Fruit fly (Drosophila melanogaster) whole organism, prepupa: ENCODE measurements around the gene polybromo.

Experiments used
- Blimp-1 ChIP-seq: fragments of 200-800 bp; sonication (Bioruptor generic); optimal IDR thresholded peaks from 3 replicates; lab custom pipeline; 2017; ENCODE audit warnings: missing biosample characterization, missing genetic modification characterization, mild to moderate bottlenecking, moderate library complexity, missing genetic modification reagents
- CG10631 ChIP-seq: fragments of 200-800 bp; sonication (Bioruptor generic); optimal IDR thresholded peaks from 2 replicates; lab custom pipeline; 2016; ENCODE audit warnings: missing biosample characterization, missing genetic modification characterization
- CG10669 ChIP-seq: fragments of 200-800 bp; sonication (Bioruptor generic); optimal IDR thresholded peaks from 3 replicates; lab custom pipeline; 2018; ENCODE audit warnings: missing biosample characterization, mild to moderate bottlenecking, missing genetic modification characterization, moderate library complexity
- CG11762 ChIP-seq: fragments of 200-800 bp; sonication (Bioruptor generic); optimal IDR thresholded peaks from 3 replicates; lab custom pipeline; 2016; ENCODE audit warnings: missing biosample characterization, missing genetic modification characterization; ENCODE audit not compliant: insufficient read depth
- CG11902 ChIP-seq: fragments of 200-800 bp; sonication (Bioruptor generic); optimal IDR thresholded peaks from 3 replicates; lab custom pipeline; 2016; ENCODE audit warnings: missing biosample characterization, missing genetic modification characterization
- CG15336 ChIP-seq: fragments of 200-800 bp; sonication (Bioruptor generic); IDR thresholded peaks from 2 replicates; pipeline ENCODE4 v1.3.6; 2022; ENCODE audit warnings: missing biosample characterization, missing genetic modification characterization
- CG1621 ChIP-seq: fragments of 200-800 bp; sonication (Bioruptor generic); optimal IDR thresholded peaks from 3 replicates; lab custom pipeline; 2018; ENCODE audit warnings: missing biosample characterization, mild to moderate bottlenecking, missing genetic modification characterization
- CG16779 ChIP-seq: fragments of 200-800 bp; sonication (Bioruptor generic); optimal IDR thresholded peaks from 3 replicates; lab custom pipeline; 2017; ENCODE audit warnings: missing biosample characterization, mild to moderate bottlenecking, missing genetic modification characterization
- CG3032 ChIP-seq: fragments of 200-800 bp; optimal IDR thresholded peaks from 2 replicates; lab custom pipeline; 2019; ENCODE audit warnings: missing biosample characterization, mild to moderate bottlenecking, missing genetic modification characterization, moderate library complexity
- CG31627 ChIP-seq: fragments of 200-800 bp; sonication (Bioruptor generic); optimal IDR thresholded peaks from 3 replicates; lab custom pipeline; 2016; ENCODE audit warnings: missing biosample characterization, missing genetic modification characterization
- CG32006 ChIP-seq: fragments of 200-800 bp; sonication (Bioruptor generic); optimal IDR thresholded peaks from 3 replicates; lab custom pipeline; 2017; ENCODE audit warnings: missing biosample characterization, mild to moderate bottlenecking, missing genetic modification characterization
- CG34406 ChIP-seq: fragments of 200-800 bp; sonication (Bioruptor generic); optimal IDR thresholded peaks from 3 replicates; lab custom pipeline; 2016; ENCODE audit warnings: missing biosample characterization, missing genetic modification characterization
- CG3919 ChIP-seq: fragments of 200-800 bp; sonication (Bioruptor generic); optimal IDR thresholded peaks from 3 replicates; lab custom pipeline; 2016; ENCODE audit warnings: missing biosample characterization, missing genetic modification characterization
- CG4318 ChIP-seq: fragments of 200-800 bp; sonication (Bioruptor generic); optimal IDR thresholded peaks from 3 replicates; lab custom pipeline; 2017; ENCODE audit warnings: missing biosample characterization, mild to moderate bottlenecking, missing genetic modification characterization
- CG6163 ChIP-seq: fragments of 200-800 bp; sonication (Bioruptor generic); IDR thresholded peaks from 3 replicates; pipeline ENCODE4 v1.3.6; 2022; ENCODE audit warnings: missing biosample characterization, missing genetic modification characterization
- CG6276 ChIP-seq: fragments of 200-800 bp; sonication (Bioruptor generic); optimal IDR thresholded peaks from 2 replicates; lab custom pipeline; 2017; ENCODE audit warnings: missing biosample characterization, mild to moderate bottlenecking, missing genetic modification characterization
- CG6792 ChIP-seq: fragments of 200-800 bp; sonication (Bioruptor generic); optimal IDR thresholded peaks from 3 replicates; lab custom pipeline; 2016; ENCODE audit warnings: missing biosample characterization, missing genetic modification characterization
- CG6808 ChIP-seq: fragments of 200-800 bp; sonication (Bioruptor generic); optimal IDR thresholded peaks from 3 replicates; lab custom pipeline; 2017; ENCODE audit warnings: missing biosample characterization, missing genetic modification characterization, mild to moderate bottlenecking, moderate library complexity, missing genetic modification reagents
- CG7368 ChIP-seq: fragments of 200-800 bp; sonication (Bioruptor generic); optimal IDR thresholded peaks from 3 replicates; lab custom pipeline; 2016; ENCODE audit warnings: missing biosample characterization, missing genetic modification characterization
- CG8119 ChIP-seq: fragments of 200-800 bp; sonication (Bioruptor generic); IDR thresholded peaks from 3 replicates; pipeline ENCODE4 v1.3.6; 2022; ENCODE audit warnings: missing biosample characterization, missing genetic modification characterization
- CG8319 ChIP-seq: fragments of 200-800 bp; sonication (Bioruptor generic); optimal IDR thresholded peaks from 3 replicates; lab custom pipeline; 2016; ENCODE audit warnings: missing biosample characterization, missing genetic modification characterization
- CG8632 ChIP-seq: fragments of 200-800 bp; sonication (Bioruptor generic); optimal IDR thresholded peaks from 3 replicates; lab custom pipeline; 2016; ENCODE audit warnings: missing biosample characterization, missing genetic modification characterization
- CG9139 ChIP-seq: fragments of 200-800 bp; sonication (Bioruptor generic); optimal IDR thresholded peaks from 3 replicates; lab custom pipeline; 2017; ENCODE audit warnings: missing biosample characterization, mild to moderate bottlenecking, missing genetic modification characterization
- Eip75B ChIP-seq: fragments of 200-800 bp; sonication (Bioruptor generic); optimal IDR thresholded peaks from 3 replicates; lab custom pipeline; 2016; ENCODE audit warnings: missing biosample characterization, missing genetic modification characterization
- Eip78C ChIP-seq: fragments of 200-800 bp; sonication (Bioruptor generic); peaks from one replicate; lab custom pipeline; 2016; ENCODE audit warnings: missing biosample characterization, missing genetic modification characterization
- Ets21C ChIP-seq: fragments of 200-800 bp; sonication (Bioruptor generic); optimal IDR thresholded peaks from 3 replicates; lab custom pipeline; 2016; ENCODE audit warnings: missing biosample characterization, missing genetic modification characterization
- Ets96B ChIP-seq: fragments of 200-800 bp; optimal IDR thresholded peaks from 2 replicates; lab custom pipeline; 2019; ENCODE audit warnings: missing biosample characterization, mild to moderate bottlenecking, missing genetic modification characterization, moderate library complexity
- Gug ChIP-seq: fragments of 200-800 bp; sonication (Bioruptor generic); IDR thresholded peaks from 2 replicates; pipeline ENCODE4 v1.3.6; 2022; ENCODE audit warnings: missing biosample characterization, missing genetic modification characterization
- Hr39 ChIP-seq: fragments of 200-800 bp; sonication (Bioruptor generic); optimal IDR thresholded peaks from 2 replicates; lab custom pipeline; 2016; ENCODE audit warnings: missing biosample characterization, missing genetic modification characterization
- Hr4 ChIP-seq: fragments of 200-800 bp; sonication (Bioruptor generic); optimal IDR thresholded peaks from 3 replicates; lab custom pipeline; 2016; ENCODE audit warnings: missing biosample characterization, missing genetic modification characterization
- Lpt ChIP-seq: fragments of 200-800 bp; sonication (Bioruptor generic); optimal IDR thresholded peaks from 3 replicates; lab custom pipeline; 2016; ENCODE audit warnings: missing biosample characterization, missing genetic modification characterization
- Met ChIP-seq: fragments of 200-800 bp; sonication (Bioruptor generic); optimal IDR thresholded peaks from 3 replicates; lab custom pipeline; 2016; ENCODE audit warnings: missing biosample characterization, missing genetic modification characterization
- Sox102F ChIP-seq: fragments of 200-800 bp; sonication (Bioruptor generic); optimal IDR thresholded peaks from 2 replicates; lab custom pipeline; 2016; ENCODE audit warnings: missing biosample characterization, mild to moderate bottlenecking, missing genetic modification characterization
- Sox14 ChIP-seq: fragments of 200-800 bp; sonication (Bioruptor generic); optimal IDR thresholded peaks from 3 replicates; lab custom pipeline; 2016; ENCODE audit warnings: missing biosample characterization, missing genetic modification characterization
- Sox15 ChIP-seq: fragments of 200-800 bp; sonication (Bioruptor generic); optimal IDR thresholded peaks from 3 replicates; lab custom pipeline; 2016; ENCODE audit warnings: missing biosample characterization, missing genetic modification characterization
- acj6 ChIP-seq: fragments of 200-800 bp; sonication (Bioruptor generic); optimal IDR thresholded peaks from 3 replicates; lab custom pipeline; 2016; ENCODE audit warnings: missing biosample characterization, missing genetic modification characterization
- dac ChIP-seq: fragments of 200-800 bp; sonication (Bioruptor generic); optimal IDR thresholded peaks from 2 replicates; lab custom pipeline; 2017; ENCODE audit warnings: missing biosample characterization, mild to moderate bottlenecking, missing genetic modification characterization
- dsx ChIP-seq: fragments of 200-800 bp; optimal IDR thresholded peaks from 3 replicates; lab custom pipeline; 2019; ENCODE audit warnings: missing biosample characterization, mild to moderate bottlenecking, missing genetic modification characterization, moderate library complexity; ENCODE audit not compliant: poor library complexity, severe bottlenecking
- eg ChIP-seq: fragments of 200-800 bp; sonication (Bioruptor generic); IDR thresholded peaks from 3 replicates; pipeline ENCODE4 v1.3.6; 2022; ENCODE audit warnings: missing biosample characterization, missing genetic modification characterization
- esn ChIP-seq: fragments of 200-800 bp; sonication (Bioruptor generic); optimal IDR thresholded peaks from 2 replicates; lab custom pipeline; 2016; ENCODE audit warnings: missing biosample characterization, mild to moderate bottlenecking, missing genetic modification characterization, moderate library complexity
- fd59A ChIP-seq: fragments of 200-800 bp; sonication (Bioruptor generic); optimal IDR thresholded peaks from 2 replicates; lab custom pipeline; 2017; ENCODE audit warnings: missing biosample characterization, mild to moderate bottlenecking, missing genetic modification characterization, missing genetic modification reagents
- fd85E ChIP-seq: fragments of 200-800 bp; sonication (Bioruptor generic); optimal IDR thresholded peaks from 3 replicates; lab custom pipeline; 2016; ENCODE audit warnings: missing biosample characterization, missing genetic modification characterization
- fkh ChIP-seq: fragments of 200-800 bp; sonication (Bioruptor generic); optimal IDR thresholded peaks from 3 replicates; lab custom pipeline; 2017; ENCODE audit warnings: missing biosample characterization, mild to moderate bottlenecking, missing genetic modification characterization, moderate library complexity
- lz ChIP-seq: fragments of 200-800 bp; sonication (Bioruptor generic); optimal IDR thresholded peaks from 3 replicates; lab custom pipeline; 2016; ENCODE audit warnings: missing biosample characterization, missing genetic modification characterization
- net ChIP-seq: fragments of 200-800 bp; sonication (Bioruptor generic); optimal IDR thresholded peaks from 3 replicates; lab custom pipeline; 2016; ENCODE audit warnings: missing biosample characterization, missing genetic modification characterization
- salr ChIP-seq, 2 experiments: fragments of 200-800 bp; sonication (Bioruptor generic); optimal IDR thresholded peaks; 3 replicates each; lab custom pipeline; 2016 to 2018; ENCODE audit warnings: missing biosample characterization in 2 of 2, missing genetic modification characterization in 2 of 2, mild to moderate bottlenecking in 1 of 2
- spab ChIP-seq: fragments of 200-800 bp; sonication (Bioruptor generic); optimal IDR thresholded peaks from 2 replicates; lab custom pipeline; 2017; ENCODE audit warnings: missing biosample characterization, mild to moderate bottlenecking, missing genetic modification characterization, missing genetic modification reagents
- ss ChIP-seq, 2 experiments: fragments of 200-800 bp; sonication (Bioruptor generic); optimal IDR thresholded peaks; 2 replicates in 1 of 2; 3 replicates in 1 of 2; lab custom pipeline; 2017 to 2018; ENCODE audit warnings: mild to moderate bottlenecking in 2 of 2, missing biosample characterization in 2 of 2, missing genetic modification characterization in 2 of 2, moderate library complexity in 1 of 2
- svp ChIP-seq: fragments of 200-800 bp; sonication (Bioruptor generic); peaks from one replicate; lab custom pipeline; 2016; ENCODE audit warnings: missing biosample characterization, missing genetic modification characterization
- topi ChIP-seq: fragments of 200-800 bp; sonication (Bioruptor generic); optimal IDR thresholded peaks from 3 replicates; lab custom pipeline; 2016; ENCODE audit warnings: missing biosample characterization, missing genetic modification characterization

The polybromo gene

DNA sequence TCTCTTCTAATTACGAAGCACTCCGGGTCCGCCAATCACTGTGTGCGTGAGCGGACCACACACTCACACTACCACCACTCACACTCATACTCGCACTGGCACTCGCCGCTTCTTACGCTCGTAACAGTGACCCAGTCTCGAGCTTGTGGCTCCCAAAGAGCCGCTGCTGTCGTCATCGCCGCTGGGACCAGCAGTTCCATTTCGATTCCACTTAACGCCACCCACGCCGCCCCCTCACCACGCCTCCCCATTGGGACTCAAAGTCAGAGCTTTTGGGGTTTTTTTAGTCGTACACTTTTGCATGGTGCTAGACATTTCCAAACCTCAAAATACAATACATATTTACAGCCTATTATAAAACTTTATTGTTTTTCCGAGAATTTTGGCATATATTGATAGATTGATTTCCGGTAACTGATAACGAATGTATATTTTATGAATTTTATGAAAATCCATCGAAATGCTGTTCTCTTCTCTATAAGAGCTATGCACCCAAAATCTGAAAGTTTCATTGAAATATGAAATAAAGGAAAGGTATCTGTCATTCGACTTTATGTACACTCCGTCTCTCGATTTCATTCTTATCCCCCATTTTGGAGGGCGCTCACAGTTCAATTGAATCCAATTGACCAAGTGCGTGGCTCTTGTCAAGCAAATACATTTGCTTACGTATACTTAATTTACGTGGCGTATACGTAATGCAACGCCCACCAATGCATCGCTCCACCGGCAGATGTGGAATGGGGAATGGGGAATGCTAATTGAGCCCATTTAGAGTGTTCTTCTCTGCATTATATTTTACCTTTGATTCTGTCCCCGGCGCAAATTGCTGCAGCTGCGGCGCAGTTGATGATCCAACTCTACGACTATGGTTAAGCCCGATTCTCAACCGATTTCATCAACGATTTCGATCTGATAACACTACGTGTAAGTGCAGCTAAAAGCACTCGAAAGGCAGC, 33.5 kb downstream of the polybromo start, which contains the start of gene CG42331:
Gene CG42331 (plus strand): TSS at position 909 of the 959 bp plus-strand sequence.
- TF ChIP-seq acj6 (GFP tag; lab: Kevin White, UChicago) (no peak), CG3032 (no peak), Sox102F (GFP tag; lab: Kevin White, UChicago) (peak; percentile 10), CG8319 (GFP tag; lab: Kevin White, UChicago) (no peak), CG10669 (GFP tag; lab: Kevin White, UChicago) (no peak), fd59A (GFP tag; lab: Kevin White, UChicago) (no peak), CG6163 (GFP tag; lab: Robert Waterston, UW) (0 out of 3 replicates have a peak, but pooled peaks have one; percentile 19), salr (GFP tag; optimal IDR thresholded peaks at IDR 0.05; lab: Kevin White, UChicago) (no peak), CG7368 (no peak), CG31627 (GFP tag; lab: Kevin White, UChicago) (no peak), CG1621 (tag; lab: Kevin White, UChicago) (no peak), Eip78C (GFP tag; lab: Kevin White, UChicago) (no peak), fkh (GFP tag; lab: Kevin White, UChicago) (peak; percentile 9), Eip75B (no peak), CG11902 (no peak), dac (GFP tag; lab: Kevin White, UChicago) (no peak), Gug (no peak), ss (GFP tag; optimal IDR thresholded peaks at IDR 0.05; lab: Kevin White, UChicago) (no peak), CG6276 (GFP tag; lab: Kevin White, UChicago) (no peak), CG4318 (no peak), CG34406 (GFP tag; lab: Kevin White, UChicago) (no peak), CG6808 (GFP tag; lab: Kevin White, UChicago) (no peak), Met (GFP tag; lab: Kevin White, UChicago) (peak; percentile 11), topi (peak; percentile 15), Blimp-1 (GFP tag; lab: Kevin White, UChicago) (no peak), Hr39 (GFP tag; lab: Kevin White, UChicago) (peak; percentile 3), CG15336 (0 out of 2 replicates have a peak, but pooled peaks have one; percentile 13), CG16779 (tag; lab: Kevin White, UChicago) (no peak), CG9139 (GFP tag; lab: Kevin White, UChicago) (no peak), CG3919 (GFP tag; lab: Kevin White, UChicago) (no peak), Lpt (GFP tag; lab: Kevin White, UChicago) (no peak), lz (GFP tag; lab: Kevin White, UChicago) (peak; percentile 18), CG8632 (GFP tag; lab: Kevin White, UChicago) (no peak), Sox15 (GFP tag; lab: Kevin White, UChicago) (no peak), CG11762 (GFP tag; lab: Kevin White, UChicago) (no peak), esn (GFP tag; lab: Kevin White, UChicago) (peak; percentile 42), Ets21C (no peak), net (GFP tag; lab: Kevin White, UChicago) (no peak), dsx (GFP tag; lab: Kevin White, UChicago) (no peak), CG10631 (GFP tag; lab: Kevin White, UChicago) (no peak), Hr4 (GFP tag; lab: Kevin White, UChicago) (peak; percentile 12), CG32006 (GFP tag; lab: Kevin White, UChicago) (peak; percentile 14), CG6792 (GFP tag; lab: Kevin White, UChicago) (peak; percentile 15), Sox14 (GFP tag; lab: Kevin White, UChicago) (no peak), eg (GFP tag; lab: Robert Waterston, UW) (0 out of 3 replicates have a peak, but pooled peaks have one; percentile 12), CG8119 (GFP tag; lab: Robert Waterston, UW) (no peak), svp (peak; percentile 91), Ets96B (tag; lab: Kevin White, UChicago) (no peak), spab (GFP tag; lab: Kevin White, UChicago) (no peak), fd85E (GFP tag; lab: Kevin White, UChicago) (no peak)
